Fruit fly (Drosophila melanogaster) whole organism, embryonic: ENCODE results near the gene CG34297.

Experiments
- Bgb ChIP-seq: fragments of 200-800 bp; sonication (Bioruptor generic); IDR thresholded peaks from 2 replicates; pipeline ENCODE4 v1.3.6; 2022; ENCODE audit warnings: missing biosample characterization, missing genetic modification characterization; ENCODE audit not compliant: partially characterized antibody
- CG11085 ChIP-seq: fragments of 200-800 bp; sonication (Bioruptor generic); IDR thresholded peaks from 2 replicates; pipeline ENCODE4 v1.3.6; 2022; ENCODE audit warnings: missing biosample characterization, missing genetic modification characterization
- CG11456 ChIP-seq: fragments of 200-800 bp; sonication (Bioruptor generic); IDR thresholded peaks from 3 replicates; pipeline ENCODE4 v1.3.6; 2022; ENCODE audit warnings: missing biosample characterization, missing genetic modification characterization
- CG12071 ChIP-seq: fragments of 200-800 bp; sonication (Bioruptor generic); optimal IDR thresholded peaks from 3 replicates; lab custom pipeline; 2018; ENCODE audit warnings: missing biosample characterization, mild to moderate bottlenecking, missing genetic modification characterization
- CG14710 ChIP-seq: fragments of 200-800 bp; sonication (Bioruptor generic); optimal IDR thresholded peaks from 3 replicates; lab custom pipeline; 2019; ENCODE audit warnings: missing biosample characterization, mild to moderate bottlenecking, missing genetic modification characterization, moderate library complexity
- CG16779 ChIP-seq: fragments of 200-800 bp; sonication (Bioruptor generic); IDR thresholded peaks from 2 replicates; pipeline ENCODE4 v1.3.6; 2022; ENCODE audit warnings: missing biosample characterization, missing genetic modification characterization
- CG16813 ChIP-seq: fragments of 200-800 bp; sonication (Bioruptor generic); IDR thresholded peaks from 3 replicates; pipeline ENCODE4 v1.3.6; 2022; ENCODE audit warnings: missing biosample characterization, missing genetic modification characterization; ENCODE audit not compliant: partially characterized antibody
- CG17361 ChIP-seq: fragments of 200-800 bp; sonication (Bioruptor generic); IDR thresholded peaks from 3 replicates; pipeline ENCODE4 v1.3.6; 2022; ENCODE audit warnings: missing biosample characterization, missing genetic modification characterization
- CG18011 ChIP-seq: fragments of 200-800 bp; sonication (Bioruptor generic); optimal IDR thresholded peaks from 2 replicates; lab custom pipeline; 2017; ENCODE audit warnings: missing biosample characterization, missing genetic modification characterization, mild to moderate bottlenecking, moderate library complexity, missing genotype
- CG2120 ChIP-seq: fragments of 200-800 bp; sonication (Bioruptor generic); optimal IDR thresholded peaks from 3 replicates; lab custom pipeline; 2016; ENCODE audit warnings: missing biosample characterization, missing genetic modification characterization
- CG2129 ChIP-seq: fragments of 200-800 bp; sonication (Bioruptor generic); IDR thresholded peaks from 2 replicates; pipeline ENCODE4 v1.3.6; 2022; ENCODE audit warnings: missing biosample characterization, missing genetic modification characterization; ENCODE audit not compliant: partially characterized antibody
- CG2875 ChIP-seq: fragments of 200-800 bp; sonication (Bioruptor generic); optimal IDR thresholded peaks from 2 replicates; lab custom pipeline; 2017; ENCODE audit warnings: missing biosample characterization, mild to moderate bottlenecking, missing genetic modification characterization, missing genetic modification reagents
- CG3065 ChIP-seq: fragments of 200-800 bp; sonication (Bioruptor generic); optimal IDR thresholded peaks from 2 replicates; lab custom pipeline; 2016; ENCODE audit warnings: missing biosample characterization, missing genetic modification characterization
- CG42726 ChIP-seq: fragments of 200-800 bp; sonication (Bioruptor generic); IDR thresholded peaks from 2 replicates; pipeline ENCODE4 v1.3.6; 2022; ENCODE audit warnings: missing biosample characterization, missing genetic modification characterization; ENCODE audit not compliant: partially characterized antibody
- CG8089 ChIP-seq: fragments of 200-800 bp; sonication (Bioruptor generic); optimal IDR thresholded peaks from 3 replicates; lab custom pipeline; 2016; ENCODE audit warnings: missing biosample characterization, missing genetic modification characterization
- CG8290 ChIP-seq, 3 experiments: fragments of 200-800 bp; sonication (Bioruptor generic); optimal IDR thresholded peaks; 2 replicates each; lab custom pipeline; 2016 to 2019; ENCODE audit warnings: missing biosample characterization in 3 of 3, missing genetic modification characterization in 3 of 3, mild to moderate bottlenecking in 2 of 3, moderate library complexity in 1 of 3
- CTCF ChIP-seq: fragments of 200-800 bp; sonication (Bioruptor generic); optimal IDR thresholded peaks from 2 replicates; lab custom pipeline; 2017; ENCODE audit warnings: missing biosample characterization, mild to moderate bottlenecking, missing genetic modification characterization, moderate library complexity
- CoRest ChIP-seq: fragments of 200-800 bp; sonication (Bioruptor generic); optimal IDR thresholded peaks from 3 replicates; lab custom pipeline; 2018; ENCODE audit warnings: missing biosample characterization, mild to moderate bottlenecking, missing genetic modification characterization, moderate library complexity
- CrebB ChIP-seq: fragments of 200-800 bp; sonication (Bioruptor generic); optimal IDR thresholded peaks from 3 replicates; lab custom pipeline; 2018; ENCODE audit warnings: missing biosample characterization, mild to moderate bottlenecking, missing genetic modification characterization
- Doc2 ChIP-seq: fragments of 200-800 bp; sonication (Bioruptor generic); IDR thresholded peaks from 2 replicates; pipeline ENCODE4 v1.3.6; 2022; ENCODE audit warnings: missing biosample characterization, missing genetic modification characterization
- Ets97D ChIP-seq: fragments of 200-800 bp; sonication (Bioruptor generic); optimal IDR thresholded peaks from 3 replicates; lab custom pipeline; 2016; ENCODE audit warnings: missing biosample characterization, missing genetic modification characterization
- HmgZ ChIP-seq: fragments of 200-800 bp; sonication (Bioruptor generic); optimal IDR thresholded peaks from 2 replicates; lab custom pipeline; 2018; ENCODE audit warnings: missing biosample characterization, mild to moderate bottlenecking, missing genetic modification characterization
- Hmr ChIP-seq: fragments of 200-800 bp; sonication (Bioruptor generic); optimal IDR thresholded peaks from 3 replicates; lab custom pipeline; 2017; ENCODE audit warnings: mild to moderate bottlenecking, missing biosample characterization, missing genetic modification reagents, missing genetic modification characterization
- Lhr ChIP-seq: fragments of 200-800 bp; sonication (Bioruptor generic); optimal IDR thresholded peaks from 3 replicates; lab custom pipeline; 2017; ENCODE audit warnings: mild to moderate bottlenecking, missing biosample characterization, missing genetic modification reagents, missing genetic modification characterization
- Lpt ChIP-seq: fragments of >200 bp; optimal IDR thresholded peaks from 2 replicates; lab custom pipeline; 2018; ENCODE audit warnings: missing biosample characterization, missing genetic modification characterization
- Myb ChIP-seq: fragments of 200-800 bp; sonication (Bioruptor generic); optimal IDR thresholded peaks from 2 replicates; lab custom pipeline; 2016; ENCODE audit warnings: missing biosample characterization, missing genetic modification characterization
- Nf-YA ChIP-seq: fragments of 200-800 bp; sonication (Bioruptor generic); IDR thresholded peaks from 2 replicates; pipeline ENCODE4 v1.3.6; 2022; ENCODE audit warnings: missing biosample characterization, missing genetic modification characterization
- Ravus ChIP-seq: fragments of 200-800 bp; sonication (Bioruptor generic); IDR thresholded peaks from 2 replicates; pipeline ENCODE4 v1.3.6; 2022; ENCODE audit warnings: missing biosample characterization, missing genetic modification characterization
- Rfx ChIP-seq: fragments of 200-800 bp; sonication (Bioruptor generic); IDR thresholded peaks from 2 replicates; pipeline ENCODE4 v1.3.6; 2022; ENCODE audit warnings: missing biosample characterization, missing genetic modification characterization
- Side ChIP-seq: fragments of 200-800 bp; sonication (Bioruptor generic); optimal IDR thresholded peaks from 2 replicates; lab custom pipeline; 2016; ENCODE audit warnings: missing biosample characterization, missing genetic modification characterization
- Sin3A ChIP-seq: fragments of >200 bp; optimal IDR thresholded peaks from 2 replicates; lab custom pipeline; 2018
- TFAM ChIP-seq: fragments of 200-800 bp; sonication (Bioruptor generic); optimal IDR thresholded peaks from 2 replicates; lab custom pipeline; 2017; ENCODE audit warnings: missing biosample characterization, missing genetic modification characterization, inconsistent platforms
- amos ChIP-seq: fragments of 200-800 bp; sonication (Bioruptor generic); IDR thresholded peaks from 2 replicates; pipeline ENCODE4 v1.3.6; 2022; ENCODE audit warnings: missing biosample characterization, missing genetic modification characterization; ENCODE audit not compliant: partially characterized antibody
- caup ChIP-seq: fragments of 200-800 bp; sonication (Bioruptor generic); optimal IDR thresholded peaks from 3 replicates; lab custom pipeline; 2017; ENCODE audit warnings: missing biosample characterization, mild to moderate bottlenecking, missing genetic modification characterization, moderate library complexity; ENCODE audit not compliant: severe bottlenecking
- chif ChIP-seq, 2 experiments: fragments of 200-800 bp; sonication (Bioruptor generic); optimal IDR thresholded peaks; 3 replicates each; lab custom pipeline; 2016; ENCODE audit warnings: missing biosample characterization in 2 of 2, missing genetic modification characterization in 2 of 2
- dmrt99B ChIP-seq: fragments of 200-800 bp; sonication (Bioruptor generic); optimal IDR thresholded peaks from 2 replicates; lab custom pipeline; 2018; ENCODE audit warnings: missing biosample characterization, mild to moderate bottlenecking, missing genetic modification characterization, moderate library complexity
- fd102C ChIP-seq: fragments of 200-800 bp; sonication (Bioruptor generic); optimal IDR thresholded peaks from 2 replicates; lab custom pipeline; 2018; ENCODE audit warnings: missing biosample characterization, mild to moderate bottlenecking, missing genetic modification characterization, moderate library complexity
- fru ChIP-seq: fragments of >200 bp; optimal IDR thresholded peaks from 2 replicates; lab custom pipeline; 2017
- gfzf ChIP-seq: fragments of 200-800 bp; sonication (Bioruptor generic); optimal IDR thresholded peaks from 2 replicates; lab custom pipeline; 2016; ENCODE audit warnings: missing biosample characterization, mild to moderate bottlenecking, missing genetic modification characterization, moderate library complexity
- insv ChIP-seq, 2 experiments: fragments of 200-800 bp; sonication (Bioruptor generic); optimal IDR thresholded peaks; 3 replicates each; lab custom pipeline; 2016 to 2018; ENCODE audit warnings: missing biosample characterization in 2 of 2, missing genetic modification characterization in 2 of 2
- knrl ChIP-seq: fragments of 200-800 bp; sonication (Bioruptor generic); IDR thresholded peaks from 3 replicates; pipeline ENCODE4 v1.3.6; 2022; ENCODE audit warnings: missing biosample characterization, missing genetic modification characterization; ENCODE audit not compliant: partially characterized antibody
- nerfin-2 ChIP-seq: fragments of 200-800 bp; sonication (Bioruptor generic); IDR thresholded peaks from 2 replicates; pipeline ENCODE4 v1.3.6; 2022; ENCODE audit warnings: missing biosample characterization, missing genetic modification characterization; ENCODE audit not compliant: partially characterized antibody
- oc ChIP-seq: fragments of 200-800 bp; sonication (Bioruptor generic); optimal IDR thresholded peaks from 2 replicates; lab custom pipeline; 2018; ENCODE audit warnings: missing biosample characterization, mild to moderate bottlenecking, missing genetic modification characterization, moderate library complexity
- otp ChIP-seq: fragments of 200-800 bp; sonication (Bioruptor generic); IDR thresholded peaks from 3 replicates; pipeline ENCODE4, ENCODE4 v1.3.6; 2022; ENCODE audit warnings: missing biosample characterization, missing genetic modification characterization
- pita ChIP-seq: fragments of 200-800 bp; sonication (Bioruptor generic); optimal IDR thresholded peaks from 2 replicates; lab custom pipeline; 2017; ENCODE audit warnings: missing biosample characterization, mild to moderate bottlenecking, missing genetic modification characterization
- run ChIP-seq: fragments of 200-800 bp; sonication (Bioruptor generic); optimal IDR thresholded peaks from 3 replicates; lab custom pipeline; 2018; ENCODE audit warnings: missing biosample characterization, mild to moderate bottlenecking, missing genetic modification characterization
- scrt ChIP-seq: fragments of 200-800 bp; sonication (Bioruptor generic); optimal IDR thresholded peaks from 2 replicates; lab custom pipeline; 2018; ENCODE audit warnings: missing biosample characterization, mild to moderate bottlenecking, missing genetic modification characterization, moderate library complexity
- sens ChIP-seq: fragments of 200-800 bp; sonication (Bioruptor generic); peaks from one replicate; lab custom pipeline; 2016; ENCODE audit warnings: missing biosample characterization, missing genetic modification characterization
- stwl ChIP-seq: fragments of 200-800 bp; sonication (Bioruptor generic); optimal IDR thresholded peaks from 3 replicates; lab custom pipeline; 2018; ENCODE audit warnings: missing biosample characterization, mild to moderate bottlenecking, missing genetic modification characterization, moderate library complexity
- wdn ChIP-seq: fragments of 200-800 bp; sonication (Bioruptor generic); IDR thresholded peaks from 2 replicates; pipeline ENCODE4 v1.3.6; 2022; ENCODE audit warnings: missing biosample characterization, missing genetic modification characterization
- zen2 ChIP-seq: fragments of 200-800 bp; sonication (Bioruptor generic); IDR thresholded peaks from 3 replicates; pipeline ENCODE4 v1.3.6; 2022; ENCODE audit warnings: missing biosample characterization, missing genetic modification characterization; ENCODE audit not compliant: partially characterized antibody

CG34297 gene

dm6 chr3R:6708858-6709257, 38.9 kb downstream of the CG34297 start (continued):
- TF ChIP-seq CG11085 = no peak
- no peak for TF ChIP-seq otp (GFP tag; lab: Robert Waterston, UW)
- TF ChIP-seq CG11456 (GFP tag; lab: Robert Waterston, UW) = peak; percentile 42; the same call in 1 of the 3 replicates
- no peak for TF ChIP-seq CG2129 (GFP tag; lab: Robert Waterston, UW)
- peak; percentile 85 for TF ChIP-seq CTCF (GFP tag; lab: Kevin White, UChicago)
- peak; percentile 71 for TF ChIP-seq CG8290 (GFP tag; optimal IDR thresholded peaks at IDR 0.05; lab: Kevin White, UChicago)
- no peak for TF ChIP-seq CG8290 (tag; optimal IDR thresholded peaks at IDR 0.05; lab: Kevin White, UChicago)
- no peak for TF ChIP-seq CG2875 (GFP tag; lab: Kevin White, UChicago)
- TF ChIP-seq chif (GFP tag; optimal IDR thresholded peaks at IDR 0.05; lab: Kevin White, UChicago) = peak in 1 of 2 experiments; percentile 15
- no peak for TF ChIP-seq CG16779 (GFP tag; lab: Robert Waterston, UW)
- no peak for TF ChIP-seq CG3065
- TF ChIP-seq Ravus (GFP tag; lab: Robert Waterston, UW) = no peak
- TF ChIP-seq zen2 (GFP tag; lab: Robert Waterston, UW) = peak; percentile 55; the same call in 2 of the 3 replicates
- peak; percentile 24 for TF ChIP-seq HmgZ
- TF ChIP-seq CoRest (tag; lab: Kevin White, UChicago) = peak; percentile 57
- peak; percentile 82 for TF ChIP-seq Lhr (GFP tag; lab: Kevin White, UChicago)
- peak; percentile 100 for TF ChIP-seq stwl (tag; lab: Kevin White, UChicago)
- TF ChIP-seq CG2120 (GFP tag; lab: Kevin White, UChicago) = peak; percentile 11
- no peak for TF ChIP-seq Nf-YA (GFP tag; lab: Robert Waterston, UW)
- TF ChIP-seq gfzf (GFP tag; lab: Kevin White, UChicago) = peak; percentile 41
- TF ChIP-seq run (tag; lab: Kevin White, UChicago) = no peak
- TF ChIP-seq Rfx = peak; percentile 61
- peak; percentile 39 for TF ChIP-seq sens (GFP tag; lab: Kevin White, UChicago)
- no peak for TF ChIP-seq CG14710
- no peak for TF ChIP-seq fd102C (GFP tag; lab: Kevin White, UChicago)
- peak; percentile 27 for TF ChIP-seq oc (tag; lab: Kevin White, UChicago)
- no peak for TF ChIP-seq caup (GFP tag; lab: Kevin White, UChicago)
- no peak for TF ChIP-seq fru (lab: Kevin White, UChicago)
- TF ChIP-seq scrt (GFP tag; lab: Kevin White, UChicago) = no peak
- TF ChIP-seq Bgb (GFP tag; lab: Robert Waterston, UW) = peak; percentile 58
- peak; percentile 19 for TF ChIP-seq Ets97D
- TF ChIP-seq CG12071 = no peak
- no peak for TF ChIP-seq TFAM (GFP tag; lab: Kevin White, UChicago)
- 0 out of 3 replicates have a peak, but pooled peaks have one; percentile 22 for TF ChIP-seq CG17361 (GFP tag; lab: Robert Waterston, UW)
- peak; percentile 41 for TF ChIP-seq Hmr (GFP tag; lab: Kevin White, UChicago)
- no peak for TF ChIP-seq CrebB
- peak; percentile 41; the same call in 1 of the 2 replicates for TF ChIP-seq CG42726 (GFP tag; lab: Robert Waterston, UW)

dm6 chr3R:6706327-6706726, 41.5 kb downstream of the CG34297 start:
- TF ChIP-seq Sin3A (lab: Kevin White, UChicago) = no peak
- peak; percentile 50 for TF ChIP-seq amos
- TF ChIP-seq stwl (tag; lab: Kevin White, UChicago) = peak; percentile 92
- peak; percentile 15 for TF ChIP-seq Lhr (GFP tag; lab: Kevin White, UChicago)
- TF ChIP-seq CG8089 (GFP tag; lab: Kevin White, UChicago) = no peak
- no peak for TF ChIP-seq Doc2
- peak; percentile 21; the same call in 1 of the 3 replicates for TF ChIP-seq CG16813 (GFP tag; lab: Robert Waterston, UW)
- peak; percentile 40 for TF ChIP-seq knrl (GFP tag; lab: Robert Waterston, UW)
- no peak for TF ChIP-seq wdn
- TF ChIP-seq nerfin-2 = no peak
- peak; percentile 86 for TF ChIP-seq CG18011
- peak; percentile 15 for TF ChIP-seq Myb
- TF ChIP-seq pita (GFP tag; lab: Kevin White, UChicago) = peak; percentile 74
- peak in 1 of 2 experiments; percentile 5 for TF ChIP-seq insv (GFP tag; optimal IDR thresholded peaks at IDR 0.05; lab: Kevin White, UChicago)
- peak; percentile 6 for TF ChIP-seq gfzf (GFP tag; lab: Kevin White, UChicago)
- no peak for TF ChIP-seq dmrt99B (tag; lab: Kevin White, UChicago)
- TF ChIP-seq Side (GFP tag; lab: Kevin White, UChicago) = no peak
- no peak for TF ChIP-seq Lpt (GFP tag; lab: Kevin White, UChicago)
